Fruit fly (Drosophila melanogaster): Measurements from ENCODE around the gene dsh.

The dsh gene

DNA sequence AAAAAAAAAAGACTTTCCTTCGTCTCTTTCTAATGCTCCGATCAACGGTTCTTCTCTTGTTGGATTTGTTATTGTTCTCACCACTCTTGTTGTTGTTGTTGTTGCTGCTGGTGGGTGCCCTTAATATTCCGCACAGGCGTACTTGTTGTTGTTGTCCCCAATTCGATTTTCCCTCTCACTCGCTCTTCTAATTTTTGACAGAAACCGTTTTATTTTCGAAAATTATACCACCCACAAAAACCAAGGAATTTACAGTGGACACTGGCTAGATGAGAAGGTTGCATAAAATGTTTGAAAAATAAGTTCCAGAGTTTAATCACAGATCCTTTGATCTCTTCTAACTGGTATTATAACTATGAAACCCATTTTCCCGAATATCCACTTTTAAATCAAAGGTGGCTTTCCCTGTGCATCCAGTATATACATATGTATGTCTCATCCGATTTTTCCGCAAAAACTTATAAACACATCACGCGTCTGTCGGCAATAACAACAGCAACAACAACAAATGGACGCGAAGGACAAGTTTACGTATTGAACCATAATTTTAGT is 35.8 kb downstream of the dsh start (continued):
- TF ChIP-seq CG18262 (tag; optimal IDR thresholded peaks at IDR 0.05) (no peak), gce (GFP tag; IDR thresholded peaks at IDR 0.05) (no peak; the same call in 2 of the 3 replicates), H2.0 (GFP tag; IDR thresholded peaks at IDR 0.05) (0 out of 2 replicates have a peak, but pooled peaks have one; percentile 44), CG2875 (GFP tag; optimal IDR thresholded peaks at IDR 0.05) (no peak), CG2202 (tag; optimal IDR thresholded peaks at IDR 0.05) (no peak), Lhr (GFP tag; optimal IDR thresholded peaks at IDR 0.05) (no peak), zf30C (GFP tag; optimal IDR thresholded peaks at IDR 0.05) (no peak), CG11560 (tag; IDR thresholded peaks at IDR 0.05) (peak; percentile 46; the same call in 1 of the 3 replicates)

DNA sequence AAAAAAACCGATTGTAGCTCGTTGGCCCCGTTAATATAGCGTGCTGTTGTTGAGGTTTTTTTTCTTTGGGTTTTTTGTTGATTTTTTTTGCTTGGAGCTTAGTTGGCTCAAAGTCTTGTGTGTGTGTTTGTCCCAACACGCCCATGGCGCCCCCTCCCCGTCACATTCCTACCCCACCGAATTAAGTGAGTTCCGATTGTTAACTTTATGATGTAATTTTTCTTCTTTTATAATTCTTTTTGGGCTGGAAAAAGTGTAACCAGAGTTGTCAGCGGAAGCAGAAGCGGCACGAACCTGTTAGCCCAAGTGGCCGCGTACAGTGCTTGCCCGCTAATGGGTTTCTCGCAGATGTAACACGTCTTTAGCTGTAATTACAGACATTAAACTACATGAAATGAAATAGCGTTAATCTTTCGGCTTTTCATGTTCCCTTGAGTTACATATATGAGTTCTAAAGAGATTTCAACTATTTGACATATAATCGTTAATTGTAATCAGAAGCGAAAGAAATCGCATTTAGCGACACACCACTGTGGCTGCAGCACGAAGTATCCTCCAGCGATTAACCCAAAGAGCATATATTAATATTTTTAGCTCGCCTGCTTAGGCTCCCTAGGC is 37.4 kb downstream of the dsh start:
- TF ChIP-seq Xbp1 (GFP tag; optimal IDR thresholded peaks at IDR 0.05) (no peak), ewg (GFP tag; optimal IDR thresholded peaks at IDR 0.05) (no peak), CG33557 (GFP tag; optimal IDR thresholded peaks at IDR 0.05) (no peak), TFAM (GFP tag; optimal IDR thresholded peaks at IDR 0.05) (no peak), ERR (GFP tag; optimal IDR thresholded peaks at IDR 0.05) (no peak), CG13624 (GFP tag; optimal IDR thresholded peaks at IDR 0.05) (no peak), HLH4C (GFP tag; IDR thresholded peaks at IDR 0.05; ENCODE audit: partially characterized antibody) (no peak), CG15269 (tag; optimal IDR thresholded peaks at IDR 0.05) (peak; percentile 41), gcm (GFP tag; optimal IDR thresholded peaks at IDR 0.05) (no peak), Dp (GFP tag; optimal IDR thresholded peaks at IDR 0.05) (no peak), ssp (GFP tag; IDR thresholded peaks at IDR 0.05) (no peak), lmd (GFP tag; IDR thresholded peaks at IDR 0.05) (no peak), CG8478 (optimal IDR thresholded peaks at IDR 0.05) (no peak), cad (GFP tag; optimal IDR thresholded peaks at IDR 0.05) (no peak), kah (GFP tag; optimal IDR thresholded peaks at IDR 0.05) (no peak), tna (GFP tag; IDR thresholded peaks at IDR 0.05; ENCODE audit: partially characterized antibody) (no peak), hb (GFP tag; IDR thresholded peaks at IDR 0.05; ENCODE audit: partially characterized antibody) (no peak), NC2β (GFP tag; optimal IDR thresholded peaks at IDR 0.05) (no peak), Lhr (GFP tag; optimal IDR thresholded peaks at IDR 0.05) (no peak), CG17912 (GFP tag; optimal IDR thresholded peaks at IDR 0.05) (no peak), Hr78 (GFP tag; optimal IDR thresholded peaks at IDR 0.05) (no peak), peb (GFP tag; IDR thresholded peaks at IDR 0.05) (no peak), nerfin-2 (GFP tag; IDR thresholded peaks at IDR 0.05; ENCODE audit: partially characterized antibody) (no peak), ap (GFP tag; IDR thresholded peaks at IDR 0.05) (no peak), crol (GFP tag; IDR thresholded peaks at IDR 0.05) (peak; percentile 48; the same call in 1 of the 2 replicates), dmrt11E (tag; optimal IDR thresholded peaks at IDR 0.05) (no peak), vfl (GFP tag; optimal IDR thresholded peaks at IDR 0.05) (no peak), NC2α (GFP tag; optimal IDR thresholded peaks at IDR 0.05) (no peak), tx (GFP tag; optimal IDR thresholded peaks at IDR 0.05) (no peak), CG13424 (tag; optimal IDR thresholded peaks at IDR 0.05) (peak; percentile 23), CG9609 (GFP tag; optimal IDR thresholded peaks at IDR 0.05) (no peak), Dip3 (GFP tag; optimal IDR thresholded peaks at IDR 0.05) (no peak), slp2 (GFP tag; optimal IDR thresholded peaks at IDR 0.05) (no peak), shn (GFP tag; optimal IDR thresholded peaks at IDR 0.05) (no peak), gcm2 (GFP tag; optimal IDR thresholded peaks at IDR 0.05) (no peak), Ets97D (GFP tag; optimal IDR thresholded peaks at IDR 0.05) (no peak), hbn (GFP tag; IDR thresholded peaks at IDR 0.05; ENCODE audit: partially characterized antibody) (no peak), unc-4 (GFP tag; IDR thresholded peaks at IDR 0.05; ENCODE audit: partially characterized antibody) (no peak), CG14965 (GFP tag; optimal IDR thresholded peaks at IDR 0.05; ENCODE audit: borderline replicate concordance) (no peak), CG10366 (GFP tag; IDR thresholded peaks at IDR 0.05) (no peak), CG1832 (GFP tag; optimal IDR thresholded peaks at IDR 0.05) (no peak)

Measured in whole organism, embryonic.